Worm (Caenorhabditis elegans) whole organism, late embryonic: ENCODE measurements around the gene Y42H9AR.4.
A peak's percentile ranks its signal among the peaks of the same experiment; 100 is the strongest.

Experiments
- C08G9.2 ChIP-seq: sonication (generic microtip); optimal IDR thresholded peaks from 2 replicates; lab custom pipeline; 2016; ENCODE audit warnings: mild to moderate bottlenecking, missing genetic modification characterization, moderate library complexity, missing compliant biosample characterization
- C38D4.7 ChIP-seq: fragments of 200-800 bp; sonication (Bioruptor generic); optimal IDR thresholded peaks from 2 replicates; lab custom pipeline; 2018; ENCODE audit warnings: mild to moderate bottlenecking, missing genetic modification characterization, moderate library complexity, missing compliant biosample characterization
- K09A11.1 ChIP-seq: sonication (generic microtip); optimal IDR thresholded peaks from 2 replicates; lab custom pipeline; 2017; ENCODE audit warnings: antibody characterized with exemption, mild to moderate bottlenecking, missing genetic modification characterization, missing compliant biosample characterization; ENCODE audit not compliant: insufficient read depth
- T23F11.4 ChIP-seq: fragments of 200-800 bp; sonication (Bioruptor generic); optimal IDR thresholded peaks from 2 replicates; lab custom pipeline; 2018; ENCODE audit warnings: mild to moderate bottlenecking, missing genetic modification characterization, missing compliant biosample characterization
- ama-1 ChIP-seq: fragments of 150-350 bp; optimal IDR thresholded peaks from 2 replicates; lab custom pipeline; 2014
- ceh-14 ChIP-seq: sonication (generic microtip); optimal IDR thresholded peaks from 2 replicates; lab custom pipeline; 2016; ENCODE audit warnings: missing genotype, missing genetic modification characterization, missing compliant biosample characterization
- ceh-19 ChIP-seq: fragments of 200-800 bp; sonication (Bioruptor generic); optimal IDR thresholded peaks from 2 replicates; lab custom pipeline; 2018; ENCODE audit warnings: mild to moderate bottlenecking, missing genetic modification characterization, missing compliant biosample characterization
- ceh-2 ChIP-seq: sonication (generic microtip); optimal IDR thresholded peaks from 2 replicates; lab custom pipeline; 2016; ENCODE audit warnings: missing genotype, missing genetic modification characterization, missing compliant biosample characterization
- ceh-30 ChIP-seq: fragments of 150-350 bp; optimal IDR thresholded peaks from 2 replicates; lab custom pipeline; 2014; ENCODE audit warnings: missing biosample characterization, missing genetic modification characterization
- ceh-31 ChIP-seq: sonication (generic microtip); optimal IDR thresholded peaks from 2 replicates; lab custom pipeline; 2016; ENCODE audit warnings: missing genetic modification characterization, missing compliant biosample characterization
- ceh-6 ChIP-seq: fragments of 200-800 bp; sonication (Bioruptor generic); optimal IDR thresholded peaks from 2 replicates; lab custom pipeline; 2018; ENCODE audit warnings: mild to moderate bottlenecking, missing genetic modification characterization, missing compliant biosample characterization
- ceh-9 ChIP-seq: sonication (generic microtip); optimal IDR thresholded peaks from 2 replicates; lab custom pipeline; 2016; ENCODE audit warnings: mild to moderate bottlenecking, missing genetic modification characterization, inconsistent platforms, missing compliant biosample characterization
- elt-4 ChIP-seq: sonication (generic microtip); optimal IDR thresholded peaks from 2 replicates; lab custom pipeline; 2016; ENCODE audit warnings: missing genetic modification characterization, missing compliant biosample characterization
- eyg-1 ChIP-seq: sonication (generic microtip); optimal IDR thresholded peaks from 2 replicates; lab custom pipeline; 2016; ENCODE audit warnings: missing genotype, missing genetic modification characterization, missing compliant biosample characterization
- gmeb-2 ChIP-seq: sonication (generic microtip); optimal IDR thresholded peaks from 2 replicates; lab custom pipeline; 2016; ENCODE audit warnings: missing genetic modification characterization, inconsistent platforms, missing compliant biosample characterization
- hlh-6 ChIP-seq: sonication (generic microtip); optimal IDR thresholded peaks from 2 replicates; lab custom pipeline; 2016; ENCODE audit warnings: missing genotype, missing genetic modification characterization, missing compliant biosample characterization
- hlh-8 ChIP-seq: sonication (generic microtip); optimal IDR thresholded peaks from 2 replicates; lab custom pipeline; 2016; ENCODE audit warnings: missing genotype, missing genetic modification characterization, missing compliant biosample characterization
- lin-11 ChIP-seq: fragments of 200-800 bp; sonication (Bioruptor generic); optimal IDR thresholded peaks from 2 replicates; lab custom pipeline; 2018; ENCODE audit warnings: mild to moderate bottlenecking, missing genetic modification characterization, missing compliant biosample characterization
- madf-2 ChIP-seq: sonication (generic microtip); optimal IDR thresholded peaks from 2 replicates; lab custom pipeline; 2017; ENCODE audit warnings: missing genetic modification characterization, missing compliant biosample characterization
- mec-3 ChIP-seq: sonication (generic microtip); optimal IDR thresholded peaks from 2 replicates; lab custom pipeline; 2016; ENCODE audit warnings: borderline replicate concordance, missing genetic modification characterization, missing compliant biosample characterization
- nhr-11 ChIP-seq: fragments of 150-350 bp; optimal IDR thresholded peaks from 2 replicates; lab custom pipeline; 2014; ENCODE audit warnings: missing biosample characterization, missing genetic modification characterization
- pag-3 ChIP-seq: sonication (generic microtip); optimal IDR thresholded peaks from 2 replicates; lab custom pipeline; 2016; ENCODE audit warnings: missing compliant biosample characterization, missing genetic modification characterization, borderline replicate concordance
- pax-1 ChIP-seq: fragments of 150-350 bp; optimal IDR thresholded peaks from 2 replicates; lab custom pipeline; 2014; ENCODE audit warnings: missing biosample characterization, missing genetic modification characterization
- pha-4 ChIP-seq: fragments of 150-350 bp; optimal IDR thresholded peaks from 2 replicates; lab custom pipeline; 2018; ENCODE audit warnings: missing biosample characterization, missing genetic modification reagents, missing genetic modification characterization
- pqm-1 ChIP-seq: sonication (generic microtip); optimal IDR thresholded peaks from 2 replicates; lab custom pipeline; 2016; ENCODE audit warnings: missing genetic modification characterization, missing compliant biosample characterization
- pros-1 ChIP-seq: fragments of 150-350 bp; optimal IDR thresholded peaks from 2 replicates; lab custom pipeline; 2014; ENCODE audit warnings: missing biosample characterization, missing genetic modification reagents, missing genetic modification characterization
- ref-2 ChIP-seq: sonication (generic microtip); optimal IDR thresholded peaks from 2 replicates; lab custom pipeline; 2016; ENCODE audit warnings: missing genetic modification characterization, missing compliant biosample characterization
- sdc-2 ChIP-seq: sonication (generic microtip); optimal IDR thresholded peaks from 2 replicates; lab custom pipeline; 2016; ENCODE audit warnings: missing genotype, missing genetic modification characterization, missing compliant biosample characterization
- sox-2 ChIP-seq: fragments of 200-800 bp; sonication (Bioruptor generic); IDR thresholded peaks from 2 replicates; pipeline ENCODE4 v1.3.6; 2022; ENCODE audit warnings: missing genetic modification reagents, missing genetic modification characterization, missing compliant biosample characterization
- sox-4 ChIP-seq: sonication (generic microtip); optimal IDR thresholded peaks from 2 replicates; lab custom pipeline; 2017; ENCODE audit warnings: mild to moderate bottlenecking, missing genetic modification characterization, inconsistent platforms, missing compliant biosample characterization
- syd-9 ChIP-seq: sonication (generic microtip); optimal IDR thresholded peaks from 2 replicates; lab custom pipeline; 2016; ENCODE audit warnings: mild to moderate bottlenecking, missing genetic modification characterization, moderate library complexity, missing compliant biosample characterization
- tbx-7 ChIP-seq: sonication (generic microtip); optimal IDR thresholded peaks from 2 replicates; lab custom pipeline; 2016; ENCODE audit warnings: missing genotype, missing genetic modification characterization, missing compliant biosample characterization
- unc-42 ChIP-seq: sonication (generic microtip); optimal IDR thresholded peaks from 2 replicates; lab custom pipeline; 2016; ENCODE audit warnings: missing genotype, missing genetic modification characterization, missing compliant biosample characterization
- unc-86 ChIP-seq: sonication (generic microtip); optimal IDR thresholded peaks from 2 replicates; lab custom pipeline; 2016; ENCODE audit warnings: missing genetic modification characterization, missing compliant biosample characterization
- ztf-16 ChIP-seq: sonication (generic microtip); optimal IDR thresholded peaks from 2 replicates; lab custom pipeline; 2017; ENCODE audit warnings: missing genetic modification characterization, missing compliant biosample characterization

Gene Y42H9AR.4

DNA sequence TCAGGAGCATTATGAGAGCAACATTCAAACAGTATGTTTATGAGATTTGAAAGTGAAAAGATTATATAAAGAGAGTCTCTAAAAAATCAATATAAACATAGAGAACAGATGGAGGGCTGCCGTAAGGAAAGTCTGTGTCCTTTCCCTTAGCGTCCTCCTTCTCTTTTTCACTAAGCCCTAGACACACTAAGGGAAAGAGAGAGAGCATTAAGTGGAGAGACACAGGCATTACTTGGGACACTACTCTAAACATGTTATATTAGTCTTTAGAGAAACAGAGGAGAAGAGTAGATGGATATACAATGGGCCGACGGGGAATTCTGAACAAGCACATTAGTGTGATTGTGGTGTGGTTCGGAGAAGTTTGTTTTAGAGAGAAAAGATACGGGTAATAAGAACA, 15.6 kb downstream of the Y42H9AR.4 start:
- TF ChIP-seq sdc-2 (no peak), unc-42 (peak; percentile 7)

DNA sequence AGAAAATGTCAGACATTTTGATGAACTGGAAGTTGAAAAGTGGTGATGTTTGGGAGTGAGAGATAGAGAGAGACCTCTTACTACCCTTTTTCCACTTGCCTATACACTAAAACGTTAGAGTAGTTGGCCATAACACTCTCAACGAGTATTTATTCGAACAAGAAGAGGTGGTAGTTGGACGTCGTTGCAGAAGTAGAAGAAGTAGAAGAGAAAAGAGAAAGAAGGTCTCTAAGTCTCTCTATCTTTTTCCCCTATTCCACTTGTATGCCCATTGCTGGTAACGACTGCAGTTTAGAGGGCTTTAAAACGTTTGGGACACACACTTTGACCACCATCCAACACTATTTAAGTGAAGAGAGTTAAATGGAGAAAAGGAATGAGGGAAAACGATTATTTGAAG, 20.5 kb downstream of the Y42H9AR.4 start:
- TF ChIP-seq tbx-7 (no peak), ceh-2 (no peak), ceh-6 (GFP tag; lab: Kevin White, UChicago) (no peak), unc-86 (no peak), ceh-30 (tag; lab: Kevin White, UChicago) (no peak), ceh-19 (GFP tag; lab: Kevin White, UChicago) (no peak), pag-3 (no peak), lin-11 (no peak), pax-1 (no peak), unc-42 (no peak), pros-1 (tag; lab: Kevin White, UChicago) (no peak), nhr-11 (no peak), mec-3 (tag; lab: Kevin White, UChicago) (no peak), T23F11.4 (no peak), syd-9 (tag; lab: Kevin White, UChicago) (no peak), C08G9.2 (tag; lab: Kevin White, UChicago) (no peak), pha-4 (tag; lab: Kevin White, UChicago) (no peak), K09A11.1 (no peak), hlh-6 (tag; lab: Kevin White, UChicago) (no peak), hlh-8 (tag; lab: Kevin White, UChicago) (no peak)

DNA sequence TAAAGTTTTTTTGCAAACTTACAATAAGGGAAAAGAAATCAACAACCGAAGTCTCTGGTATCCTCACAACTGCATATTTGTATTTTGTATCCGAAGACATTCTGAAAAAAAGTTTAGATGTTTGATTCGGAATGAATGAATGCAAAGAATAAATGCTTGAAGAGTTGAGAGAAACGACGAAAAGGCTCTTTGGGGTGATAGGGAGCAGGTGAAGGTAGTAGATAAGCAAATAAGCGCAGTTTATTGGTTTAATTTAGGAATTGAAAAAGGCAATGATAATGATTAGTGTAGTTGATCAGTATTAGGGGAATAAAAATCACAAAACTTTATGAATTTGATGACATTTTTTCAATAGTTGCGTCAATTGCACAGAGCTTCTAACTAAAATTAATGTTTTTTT, 25.5 kb downstream of the Y42H9AR.4 start, which contains the start of gene nsy-7:
TSS of gene nsy-7 (minus strand) at position 101 of the 400 bp plus-strand sequence.
- no peak for TF ChIP-seq T23F11.4

DNA sequence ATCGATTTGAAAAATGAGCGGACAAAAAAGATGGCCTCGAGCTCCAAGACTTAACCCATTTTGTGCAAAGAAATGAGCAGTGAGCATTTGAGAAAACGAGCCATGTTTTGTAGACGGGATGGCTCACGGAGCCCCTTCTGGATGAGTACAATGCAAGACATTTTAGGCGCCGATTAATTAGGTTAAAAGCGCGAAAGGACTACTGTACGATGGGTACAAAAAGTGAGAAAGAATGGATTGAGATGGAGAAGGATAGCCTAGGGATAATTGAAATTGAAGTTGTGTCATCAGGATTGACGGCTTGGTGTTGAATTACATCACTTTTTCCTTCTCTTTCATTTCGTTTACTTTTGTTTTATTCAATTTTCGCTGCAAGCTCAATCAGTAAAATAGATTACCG, 31.2 kb downstream of the Y42H9AR.4 start:
- TF ChIP-seq unc-42 (peak; percentile 62), sox-4 (tag; lab: Kevin White, UChicago) (no peak)

DNA sequence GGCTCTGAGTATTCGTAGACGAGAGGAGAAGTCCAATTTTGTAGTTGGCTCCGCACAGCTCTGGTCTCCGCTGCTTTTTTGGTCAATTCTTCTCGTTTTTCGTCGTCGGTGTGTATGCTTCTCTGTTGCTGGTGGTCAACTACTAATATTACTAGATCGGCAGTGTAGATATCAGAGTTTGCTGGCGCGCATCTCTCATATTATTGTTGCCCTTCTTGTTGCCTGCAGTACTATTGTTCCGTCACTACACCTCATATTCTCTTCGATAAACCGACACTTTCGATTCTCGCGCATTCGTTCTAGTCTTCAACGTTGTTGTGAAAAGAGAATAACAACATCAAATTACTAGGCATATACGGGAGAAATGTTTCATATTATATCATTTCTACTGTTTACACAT, 31.9 kb downstream of the Y42H9AR.4 start:
- TF ChIP-seq ama-1 (lab: Kevin White, UChicago), result no peak
- peak; percentile 13 for TF ChIP-seq elt-4 (tag; lab: Kevin White, UChicago)

DNA sequence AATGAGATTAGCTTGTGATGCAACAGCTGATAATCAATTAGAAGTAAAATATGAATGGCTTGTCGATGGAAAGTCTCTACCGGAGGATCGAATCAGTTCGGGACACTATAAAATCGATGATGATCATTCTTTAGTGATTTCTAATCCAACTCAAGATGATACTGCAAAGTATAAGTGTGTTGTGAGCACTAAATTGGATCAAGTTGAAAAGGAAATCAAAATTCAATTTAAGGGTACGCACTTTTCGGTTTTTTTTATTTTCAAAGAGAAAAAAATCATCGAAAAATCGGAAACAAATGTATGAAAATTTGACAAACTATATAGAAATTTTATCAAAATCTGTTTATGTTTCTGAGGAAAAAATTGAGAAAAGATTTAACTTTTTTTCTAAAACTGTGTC, 35.5 kb downstream of the Y42H9AR.4 start:
- TF ChIP-seq gmeb-2 (tag; lab: Kevin White, UChicago) (no peak), ref-2 (tag; lab: Kevin White, UChicago) (no peak), lin-11 (no peak), ceh-6 (GFP tag; lab: Kevin White, UChicago) (no peak), madf-2 (tag; lab: Kevin White, UChicago) (no peak), pros-1 (tag; lab: Kevin White, UChicago) (no peak), ceh-14 (tag; lab: Kevin White, UChicago) (no peak), pqm-1 (tag; lab: Kevin White, UChicago) (no peak)

DNA sequence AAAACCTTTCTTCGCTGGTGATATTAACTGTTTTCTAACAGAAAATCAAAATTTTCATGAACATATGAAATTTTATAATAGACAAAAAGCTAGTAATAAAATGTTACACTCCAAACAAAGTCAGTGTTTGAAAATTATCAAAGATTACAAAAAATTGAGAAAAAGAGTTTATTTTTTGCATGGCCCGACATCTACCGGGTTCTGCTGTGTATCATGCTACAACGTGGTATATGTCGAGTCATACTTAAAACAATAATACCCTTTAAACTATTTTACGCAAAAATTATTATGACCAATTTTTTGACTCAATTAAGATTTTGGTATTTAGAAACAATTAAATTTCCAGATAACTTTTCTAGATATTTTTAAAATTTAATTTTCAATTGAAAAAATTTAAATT, 36.5 kb downstream of the Y42H9AR.4 start:
- no peak for TF ChIP-seq ceh-6 (GFP tag; lab: Kevin White, UChicago)

DNA sequence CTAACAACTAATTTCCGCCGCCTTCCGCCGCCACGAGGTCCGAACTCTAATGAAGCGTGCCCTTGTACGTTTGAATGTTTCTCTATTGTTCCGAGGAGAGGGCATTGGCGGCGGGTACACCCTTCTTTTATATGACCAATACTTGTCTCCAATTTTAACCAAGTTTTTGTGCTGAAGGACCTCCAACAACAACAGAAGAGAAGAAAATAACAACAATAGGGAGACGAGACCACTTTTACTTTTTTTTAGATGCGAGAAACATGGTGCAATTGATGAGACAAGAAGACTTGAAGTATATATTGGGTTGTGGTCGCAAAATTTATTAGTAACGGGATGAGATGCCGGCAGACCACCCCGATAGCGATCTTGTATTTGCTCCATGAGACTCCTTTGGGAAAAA, 41.1 kb downstream of the Y42H9AR.4 start:
- TF ChIP-seq eyg-1 (tag; lab: Kevin White, UChicago) (no peak), ceh-31 (tag; lab: Kevin White, UChicago) (peak; percentile 55), pqm-1 (tag; lab: Kevin White, UChicago) (no peak), ztf-16 (tag; lab: Kevin White, UChicago) (no peak), C38D4.7 (GFP tag; lab: Kevin White, UChicago) (no peak), ama-1 (lab: Kevin White, UChicago) (peak; percentile 15), ceh-9 (tag; lab: Kevin White, UChicago) (no peak), hlh-8 (tag; lab: Kevin White, UChicago) (no peak), sox-2 (GFP tag; lab: Robert Waterston, UW) (peak; percentile 41; the same call in 1 of the 2 replicates)
